Fruit fly (Drosophila melanogaster) whole organism, adult: ENCODE data around the gene AP-1mu.

ENCODE experiments used
- CG14711 ChIP-seq: fragments of 200-800 bp; sonication (Bioruptor generic); optimal IDR thresholded peaks from 2 replicates; lab custom pipeline; 2018; ENCODE audit warnings: missing biosample characterization, mild to moderate bottlenecking, missing genetic modification characterization, moderate library complexity
- CG1620 ChIP-seq: fragments of 200-800 bp; sonication (Bioruptor generic); optimal IDR thresholded peaks from 2 replicates; lab custom pipeline; 2016; ENCODE audit warnings: missing biosample characterization, missing genetic modification characterization
- CG5204 ChIP-seq: fragments of 200-800 bp; sonication (Bioruptor generic); optimal IDR thresholded peaks from 2 replicates; lab custom pipeline; 2016; ENCODE audit warnings: missing biosample characterization, missing genetic modification characterization
- Hr96 ChIP-seq: fragments of 200-800 bp; sonication (Bioruptor generic); optimal IDR thresholded peaks from 2 replicates; lab custom pipeline; 2016; ENCODE audit warnings: missing biosample characterization, missing genetic modification characterization
- bab1 ChIP-seq: fragments of 200-800 bp; sonication (Bioruptor generic); optimal IDR thresholded peaks from 3 replicates; lab custom pipeline; 2019; ENCODE audit warnings: missing biosample characterization, mild to moderate bottlenecking, missing genetic modification characterization, moderate library complexity
- cic ChIP-seq: fragments of 200-800 bp; sonication (Bioruptor generic); optimal IDR thresholded peaks from 2 replicates; lab custom pipeline; 2017; ENCODE audit warnings: missing biosample characterization, mild to moderate bottlenecking, missing genetic modification characterization, moderate library complexity
- cnc ChIP-seq, 2 experiments: fragments of >200 bp; optimal IDR thresholded peaks; 2 replicates each; lab custom pipeline; 2017
- kay ChIP-seq: fragments of 200-800 bp; sonication (Bioruptor generic); peaks from one replicate; lab custom pipeline; 2016; ENCODE audit warnings: missing biosample characterization, missing genetic modification characterization, borderline replicate concordance
- ovo ChIP-seq: fragments of 200-800 bp; sonication (Bioruptor generic); optimal IDR thresholded peaks from 2 replicates; lab custom pipeline; 2016; ENCODE audit warnings: missing biosample characterization, missing genetic modification characterization

- TF ChIP-seq CG5204 (GFP tag; lab: Kevin White, UChicago) (no peak), CG1620 (GFP tag; lab: Kevin White, UChicago) (peak; percentile 6), ovo (GFP tag; lab: Kevin White, UChicago) (peak; percentile 54), CG14711 (tag; lab: Kevin White, UChicago) (peak; percentile 44), Hr96 (GFP tag; lab: Kevin White, UChicago) (no peak), cnc (optimal IDR thresholded peaks at IDR 0.05; lab: Kevin White, UChicago) (no peak), bab1 (peak; percentile 37), cic (peak; percentile 90), kay (GFP tag; lab: Kevin White, UChicago) (peak; percentile 81)
Measured at dm6 chr3R:9600558-9600959, 41.2 kb upstream of the AP-1mu start.
